Fruit fly (Drosophila melanogaster) whole organism, embryonic: ENCODE results near the gene Rab3-GEF.
A peak's percentile ranks its signal among the peaks of the same experiment; 100 is the strongest.

Source experiments
- CG10321 ChIP-seq: fragments of 200-800 bp; sonication (Bioruptor generic); IDR thresholded peaks from 2 replicates; pipeline ENCODE4 v1.3.6; 2022; ENCODE audit warnings: missing biosample characterization, missing genetic modification characterization
- CG11504 ChIP-seq: fragments of 200-800 bp; sonication (Bioruptor generic); optimal IDR thresholded peaks from 3 replicates; lab custom pipeline; 2019; ENCODE audit warnings: missing biosample characterization, mild to moderate bottlenecking, missing genetic modification characterization, moderate library complexity
- CG11696 ChIP-seq: fragments of 200-800 bp; sonication (Bioruptor generic); IDR thresholded peaks from 2 replicates; pipeline ENCODE4 v1.3.6; 2022; ENCODE audit warnings: missing biosample characterization, missing genetic modification characterization
- CG14441 ChIP-seq: fragments of 200-800 bp; sonication (Bioruptor generic); IDR thresholded peaks from 2 replicates; pipeline ENCODE4 v1.3.6; 2022; ENCODE audit warnings: missing biosample characterization, missing genetic modification characterization
- CG15696 ChIP-seq: fragments of 200-800 bp; sonication (Bioruptor generic); optimal IDR thresholded peaks from 2 replicates; lab custom pipeline; 2019; ENCODE audit warnings: missing biosample characterization, mild to moderate bottlenecking, missing genetic modification characterization, moderate library complexity
- CG18476 ChIP-seq: fragments of 200-800 bp; sonication (Bioruptor generic); optimal IDR thresholded peaks from 2 replicates; lab custom pipeline; 2016; ENCODE audit warnings: missing biosample characterization, mild to moderate bottlenecking, missing genetic modification characterization
- CG18599 ChIP-seq: fragments of 200-800 bp; sonication (Bioruptor generic); optimal IDR thresholded peaks from 3 replicates; lab custom pipeline; 2017; ENCODE audit warnings: missing biosample characterization, missing genetic modification characterization, mild to moderate bottlenecking, moderate library complexity, missing genetic modification reagents
- CG32532 ChIP-seq: fragments of 200-800 bp; sonication (Bioruptor generic); IDR thresholded peaks from 2 replicates; pipeline ENCODE4 v1.3.6; 2022; ENCODE audit warnings: missing biosample characterization, missing genetic modification characterization
- CG4424 ChIP-seq: fragments of 200-800 bp; sonication (Bioruptor generic); optimal IDR thresholded peaks from 3 replicates; lab custom pipeline; 2016; ENCODE audit warnings: missing biosample characterization, missing genetic modification characterization
- CG6254 ChIP-seq: fragments of 200-800 bp; sonication (Bioruptor generic); optimal IDR thresholded peaks from 3 replicates; lab custom pipeline; 2017; ENCODE audit warnings: mild to moderate bottlenecking, missing biosample characterization, missing genetic modification reagents, missing genetic modification characterization
- CG6854 ChIP-seq: fragments of 200-800 bp; sonication (Bioruptor generic); optimal IDR thresholded peaks from 3 replicates; lab custom pipeline; 2017; ENCODE audit warnings: missing biosample characterization, mild to moderate bottlenecking, missing genetic modification characterization
- CG8388 ChIP-seq: fragments of 200-800 bp; sonication (Bioruptor generic); optimal IDR thresholded peaks from 2 replicates; lab custom pipeline; 2019; ENCODE audit warnings: missing biosample characterization, mild to moderate bottlenecking, missing genetic modification characterization, moderate library complexity
- CrebB ChIP-seq: fragments of 200-800 bp; sonication (Bioruptor generic); optimal IDR thresholded peaks from 3 replicates; lab custom pipeline; 2018; ENCODE audit warnings: missing biosample characterization, mild to moderate bottlenecking, missing genetic modification characterization
- Dad ChIP-seq: fragments of 200-800 bp; sonication (Bioruptor generic); optimal IDR thresholded peaks from 3 replicates; lab custom pipeline; 2016; ENCODE audit warnings: missing biosample characterization, missing genetic modification characterization
- Doc2 ChIP-seq: fragments of 200-800 bp; sonication (Bioruptor generic); IDR thresholded peaks from 2 replicates; pipeline ENCODE4 v1.3.6; 2022; ENCODE audit warnings: missing biosample characterization, missing genetic modification characterization
- E2f1 ChIP-seq: fragments of 200-800 bp; sonication (Bioruptor generic); IDR thresholded peaks from 2 replicates; pipeline ENCODE4 v1.3.6; 2022; ENCODE audit warnings: missing biosample characterization, missing genetic modification characterization
- Hr3 ChIP-seq: fragments of 200-800 bp; sonication (Bioruptor generic); optimal IDR thresholded peaks from 3 replicates; lab custom pipeline; 2016; ENCODE audit warnings: missing biosample characterization, missing genetic modification characterization
- Hr78 ChIP-seq, 2 experiments: fragments of 200-800 bp in 1 of 2; fragments of >200 bp in 1 of 2; sonication (Bioruptor generic) in 1 of 2; optimal IDR thresholded peaks; 2 replicates each; lab custom pipeline; 2017 to 2019; ENCODE audit warnings: missing biosample characterization in 2 of 2, missing genetic modification characterization in 2 of 2, mild to moderate bottlenecking in 1 of 2, moderate library complexity in 1 of 2
- MTF-1 ChIP-seq: fragments of 200-800 bp; sonication (Bioruptor generic); optimal IDR thresholded peaks from 2 replicates; lab custom pipeline; 2018; ENCODE audit warnings: missing biosample characterization, mild to moderate bottlenecking, missing genetic modification characterization, borderline replicate concordance
- Med ChIP-seq: fragments of 200-800 bp; sonication (Bioruptor generic); peaks from one replicate; lab custom pipeline; 2016; ENCODE audit warnings: missing biosample characterization, missing genetic modification characterization, mild to moderate bottlenecking, inconsistent platforms, moderate library complexity
- Nf-YA ChIP-seq: fragments of 200-800 bp; sonication (Bioruptor generic); IDR thresholded peaks from 2 replicates; pipeline ENCODE4 v1.3.6; 2022; ENCODE audit warnings: missing biosample characterization, missing genetic modification characterization
- Nf-YB ChIP-seq: fragments of 200-800 bp; sonication (Bioruptor generic); optimal IDR thresholded peaks from 3 replicates; lab custom pipeline; 2019; ENCODE audit warnings: missing biosample characterization, mild to moderate bottlenecking, missing genetic modification characterization, moderate library complexity
- Nf-YC ChIP-seq: fragments of 200-800 bp; optimal IDR thresholded peaks from 3 replicates; lab custom pipeline; 2019; ENCODE audit warnings: missing biosample characterization, mild to moderate bottlenecking, missing genetic modification characterization, moderate library complexity
- Ravus ChIP-seq: fragments of 200-800 bp; sonication (Bioruptor generic); IDR thresholded peaks from 2 replicates; pipeline ENCODE4 v1.3.6; 2022; ENCODE audit warnings: missing biosample characterization, missing genetic modification characterization
- Trl ChIP-seq, 3 experiments: fragments of >200 bp in 2 of 3; fragments of 200-800 bp in 1 of 3; sonication (Bioruptor generic) in 1 of 3; optimal IDR thresholded peaks; 2 replicates in 1 of 3; 3 replicates in 2 of 3; lab custom pipeline; 2016 to 2017; ENCODE audit warnings: missing biosample characterization in 1 of 3, missing genetic modification characterization in 1 of 3
- Vsx1 ChIP-seq: fragments of 200-800 bp; sonication (Bioruptor generic); optimal IDR thresholded peaks from 2 replicates; lab custom pipeline; 2017; ENCODE audit warnings: missing biosample characterization, mild to moderate bottlenecking, missing genetic modification characterization, missing genetic modification reagents
- Xrp1 ChIP-seq: fragments of 200-800 bp; sonication (Bioruptor generic); IDR thresholded peaks from 2 replicates; pipeline ENCODE4 v1.3.6; 2022; ENCODE audit warnings: missing biosample characterization, missing genetic modification characterization
- br ChIP-seq: fragments of >200 bp; optimal IDR thresholded peaks from 2 replicates; lab custom pipeline; 2017
- bsh ChIP-seq, 2 experiments: fragments of 200-800 bp; sonication (Bioruptor generic); optimal IDR thresholded peaks; 2 replicates each; lab custom pipeline; 2017 to 2018; ENCODE audit warnings: mild to moderate bottlenecking in 2 of 2, missing biosample characterization in 2 of 2, missing genetic modification characterization in 2 of 2, moderate library complexity in 1 of 2
- caup ChIP-seq: fragments of 200-800 bp; sonication (Bioruptor generic); optimal IDR thresholded peaks from 3 replicates; lab custom pipeline; 2017; ENCODE audit warnings: missing biosample characterization, mild to moderate bottlenecking, missing genetic modification characterization, moderate library complexity; ENCODE audit not compliant: severe bottlenecking
- dysf ChIP-seq: fragments of 200-800 bp; sonication (Bioruptor generic); IDR thresholded peaks from 3 replicates; pipeline ENCODE4 v1.3.6; 2022; ENCODE audit warnings: missing biosample characterization, missing genetic modification characterization
- hb ChIP-seq: fragments of 200-800 bp; sonication (Bioruptor generic); IDR thresholded peaks from 3 replicates; pipeline ENCODE4 v1.3.6; 2022; ENCODE audit warnings: missing biosample characterization, missing genetic modification characterization; ENCODE audit not compliant: partially characterized antibody
- ind ChIP-seq: fragments of 200-800 bp; sonication (Bioruptor generic); optimal IDR thresholded peaks from 3 replicates; lab custom pipeline; 2016; ENCODE audit warnings: missing biosample characterization, missing genetic modification characterization
- jing ChIP-seq: fragments of 200-800 bp; sonication (Bioruptor generic); optimal IDR thresholded peaks from 2 replicates; lab custom pipeline; 2018; ENCODE audit warnings: missing biosample characterization, mild to moderate bottlenecking, missing genetic modification characterization
- kay ChIP-seq: fragments of 200-800 bp; sonication (Bioruptor generic); optimal IDR thresholded peaks from 2 replicates; lab custom pipeline; 2016; ENCODE audit warnings: missing biosample characterization, missing genetic modification characterization
- lov ChIP-seq, 2 experiments: fragments of 200-800 bp in 1 of 2; fragments of >200 bp in 1 of 2; sonication (Bioruptor generic) in 1 of 2; IDR thresholded peaks in 1 of 2; optimal IDR thresholded peaks in 1 of 2; 2 replicates in 1 of 2; 3 replicates in 1 of 2; pipeline versions ENCODE4 v1.3.6 to Lab custom; 2017 to 2022; ENCODE audit warnings: missing biosample characterization in 1 of 2, missing genetic modification characterization in 1 of 2
- mirr ChIP-seq: fragments of 200-800 bp; sonication (Bioruptor generic); optimal IDR thresholded peaks from 3 replicates; lab custom pipeline; 2018; ENCODE audit warnings: missing biosample characterization, mild to moderate bottlenecking, missing genetic modification characterization
- nom ChIP-seq: fragments of 200-800 bp; sonication (Bioruptor generic); optimal IDR thresholded peaks from 2 replicates; lab custom pipeline; 2017; ENCODE audit warnings: missing biosample characterization, missing genetic modification characterization, mild to moderate bottlenecking, moderate library complexity, missing genetic modification reagents
- pb ChIP-seq: fragments of 200-800 bp; sonication (Bioruptor generic); optimal IDR thresholded peaks from 3 replicates; lab custom pipeline; 2016; ENCODE audit warnings: missing biosample characterization, missing genetic modification characterization
- repo ChIP-seq: fragments of 200-800 bp; sonication (Bioruptor generic); optimal IDR thresholded peaks from 2 replicates; lab custom pipeline; 2016; ENCODE audit warnings: missing biosample characterization, missing genetic modification characterization
- row ChIP-seq: fragments of 200-800 bp; sonication (Bioruptor generic); IDR thresholded peaks from 3 replicates; pipeline ENCODE4 v1.3.6; 2022; ENCODE audit warnings: missing biosample characterization, missing genetic modification characterization
- sens ChIP-seq: fragments of 200-800 bp; sonication (Bioruptor generic); peaks from one replicate; lab custom pipeline; 2016; ENCODE audit warnings: missing biosample characterization, missing genetic modification characterization
- shn ChIP-seq: fragments of 200-800 bp; sonication (Bioruptor generic); optimal IDR thresholded peaks from 3 replicates; lab custom pipeline; 2016; ENCODE audit warnings: missing biosample characterization, missing genetic modification characterization
- sob ChIP-seq: fragments of 200-800 bp; sonication (Bioruptor generic); IDR thresholded peaks from 2 replicates; pipeline ENCODE4 v1.3.6; 2022; ENCODE audit warnings: missing biosample characterization, missing genetic modification characterization
- tin ChIP-seq: fragments of 200-800 bp; sonication (Bioruptor generic); optimal IDR thresholded peaks from 3 replicates; lab custom pipeline; 2016; ENCODE audit warnings: missing biosample characterization, missing genetic modification characterization
- wdn ChIP-seq: fragments of 200-800 bp; sonication (Bioruptor generic); IDR thresholded peaks from 2 replicates; pipeline ENCODE4 v1.3.6; 2022; ENCODE audit warnings: missing biosample characterization, missing genetic modification characterization
- yki ChIP-seq: fragments of >200 bp; optimal IDR thresholded peaks from 3 replicates; lab custom pipeline; 2018

Gene Rab3-GEF

DNA sequence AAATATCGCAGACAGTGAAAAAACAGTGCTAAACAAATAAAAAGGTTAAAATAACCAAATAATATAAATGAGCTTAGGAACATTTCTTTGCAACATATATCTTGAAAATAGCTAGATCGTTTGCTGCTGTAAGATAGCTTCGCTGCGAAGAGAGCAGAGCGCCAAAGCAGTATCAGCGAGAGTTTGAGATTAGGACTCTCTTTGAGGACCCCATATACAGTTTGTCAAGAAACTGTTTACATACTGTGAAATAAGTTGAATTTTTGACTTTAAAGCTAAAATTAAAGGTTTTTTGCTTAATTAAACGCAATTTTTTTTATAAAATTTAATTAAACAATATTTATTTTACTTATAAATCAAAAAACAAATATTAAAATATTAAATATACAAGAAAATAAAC, 12.9 kb upstream of the Rab3-GEF start (continued):
- peak; percentile 23 for TF ChIP-seq yki (lab: Kevin White, UChicago)
- TF ChIP-seq Trl (optimal IDR thresholded peaks at IDR 0.05; lab: Kevin White, UChicago), result peak; percentile 60 to 68
- no peak for TF ChIP-seq Trl (GFP tag; optimal IDR thresholded peaks at IDR 0.05; lab: Kevin White, UChicago)
- no peak for TF ChIP-seq caup
- TF ChIP-seq CG11504, result peak; percentile 88
- no peak for TF ChIP-seq Nf-YB (GFP tag; lab: Kevin White, UChicago)
- TF ChIP-seq row (GFP tag; lab: Robert Waterston, UW), result 0 out of 3 replicates have a peak, but pooled peaks have one; percentile 41
- no peak for TF ChIP-seq shn (GFP tag; lab: Kevin White, UChicago)
- no peak for TF ChIP-seq CG6854 (GFP tag; lab: Kevin White, UChicago)
- TF ChIP-seq pb (GFP tag; lab: Kevin White, UChicago), result no peak
- TF ChIP-seq CG18476, result no peak
- no peak for TF ChIP-seq br (lab: Kevin White, UChicago)
- peak; percentile 22; the same call in 1 of the 2 replicates for TF ChIP-seq Xrp1 (GFP tag; lab: Robert Waterston, UW)
- peak; percentile 65 for TF ChIP-seq CG8388 (GFP tag; lab: Kevin White, UChicago)
- TF ChIP-seq Vsx1 (GFP tag; lab: Kevin White, UChicago), result no peak
- TF ChIP-seq jing (GFP tag; lab: Kevin White, UChicago), result no peak
- TF ChIP-seq CG14441 (GFP tag; lab: Robert Waterston, UW), result no peak
- TF ChIP-seq Doc2 (GFP tag; lab: Robert Waterston, UW), result no peak
- TF ChIP-seq CG32532 (GFP tag; lab: Robert Waterston, UW), result peak; percentile 52; the same call in 1 of the 2 replicates
- TF ChIP-seq, all 482 proteins: peak for 11

dm6 chrX:15077576-15078136, 11.8 kb upstream of the Rab3-GEF start:
- TF ChIP-seq hb (GFP tag; lab: Robert Waterston, UW) (no peak), bsh (GFP tag; optimal IDR thresholded peaks at IDR 0.05; lab: Kevin White, UChicago) (peak in 1 of 2 experiments; percentile 35), nom (GFP tag; lab: Kevin White, UChicago) (peak; percentile 53), Nf-YB (GFP tag; lab: Kevin White, UChicago) (peak; percentile 15), Hr78 (GFP tag; optimal IDR thresholded peaks at IDR 0.05; lab: Kevin White, UChicago) (peak in 1 of 2 experiments; percentile 79), sens (GFP tag; lab: Kevin White, UChicago) (peak; percentile 62), Nf-YC (tag; lab: Kevin White, UChicago) (peak; percentile 43), Med (peak; percentile 30), sob (GFP tag; lab: Robert Waterston, UW) (no peak)
- TF ChIP-seq, all 482 proteins: peak for 7

dm6 chrX:15078394-15078793, 11.1 kb upstream of the Rab3-GEF start:
- TF ChIP-seq lov (optimal IDR thresholded peaks at IDR 0.05; lab: Kevin White, UChicago) (no peak), lov (GFP tag; IDR thresholded peaks at IDR 0.05; lab: Robert Waterston, UW) (no peak), E2f1 (GFP tag; lab: Robert Waterston, UW) (no peak), CG4424 (GFP tag; lab: Kevin White, UChicago) (no peak), dysf (GFP tag; lab: Robert Waterston, UW) (no peak), Ravus (GFP tag; lab: Robert Waterston, UW) (no peak), wdn (no peak), Hr3 (no peak), CG15696 (tag; lab: Kevin White, UChicago) (peak; percentile 29), tin (GFP tag; lab: Kevin White, UChicago) (no peak), CG18599 (peak; percentile 9), kay (GFP tag; lab: Kevin White, UChicago) (no peak), CG6254 (GFP tag; lab: Kevin White, UChicago) (peak; percentile 47), mirr (GFP tag; lab: Kevin White, UChicago) (peak; percentile 92), Dad (GFP tag; lab: Kevin White, UChicago) (no peak), ind (no peak), caup (no peak), repo (no peak), Nf-YA (no peak), CG10321 (no peak), CG11696 (GFP tag; lab: Robert Waterston, UW) (no peak), MTF-1 (GFP tag; lab: Kevin White, UChicago) (peak; percentile 48), CrebB (tag; lab: Kevin White, UChicago) (peak; percentile 13)
